Fruit fly (Drosophila melanogaster) whole organism, adult: Measurements from ENCODE around the gene Pstk.
A peak's percentile ranks its signal among the peaks of the same experiment; 100 is the strongest.

Experiments
- CG11617 ChIP-seq: fragments of 200-800 bp; sonication (Bioruptor generic); optimal IDR thresholded peaks from 2 replicates; lab custom pipeline; 2017; ENCODE audit warnings: mild to moderate bottlenecking, missing biosample characterization, missing genetic modification reagents, missing genetic modification characterization
- CG12768 ChIP-seq: fragments of 200-800 bp; sonication (Bioruptor generic); optimal IDR thresholded peaks from 2 replicates; lab custom pipeline; 2017; ENCODE audit warnings: missing biosample characterization, missing genetic modification characterization, mild to moderate bottlenecking, moderate library complexity, missing genetic modification reagents
- CG7045 ChIP-seq: fragments of 200-800 bp; sonication (Bioruptor generic); optimal IDR thresholded peaks from 2 replicates; lab custom pipeline; 2017; ENCODE audit warnings: missing biosample characterization, mild to moderate bottlenecking, missing genetic modification characterization
- CG7101 ChIP-seq: fragments of 200-800 bp; sonication (Bioruptor generic); optimal IDR thresholded peaks from 2 replicates; lab custom pipeline; 2018; ENCODE audit warnings: missing biosample characterization, mild to moderate bottlenecking, missing genetic modification characterization, moderate library complexity
- Clk ChIP-seq: fragments of 200-800 bp; sonication (Bioruptor generic); optimal IDR thresholded peaks from 2 replicates; lab custom pipeline; 2017; ENCODE audit warnings: missing biosample characterization, missing genetic modification characterization
- Crg-1 ChIP-seq: fragments of 200-800 bp; sonication (Bioruptor generic); optimal IDR thresholded peaks from 2 replicates; lab custom pipeline; 2016; ENCODE audit warnings: missing biosample characterization, missing genetic modification characterization
- Hr96 ChIP-seq: fragments of 200-800 bp; sonication (Bioruptor generic); optimal IDR thresholded peaks from 2 replicates; lab custom pipeline; 2016; ENCODE audit warnings: missing biosample characterization, missing genetic modification characterization
- Mnt ChIP-seq: fragments of 200-800 bp; sonication (Bioruptor generic); optimal IDR thresholded peaks from 2 replicates; lab custom pipeline; 2016; ENCODE audit warnings: missing biosample characterization, mild to moderate bottlenecking, missing genetic modification characterization
- cic ChIP-seq: fragments of 200-800 bp; sonication (Bioruptor generic); optimal IDR thresholded peaks from 2 replicates; lab custom pipeline; 2017; ENCODE audit warnings: missing biosample characterization, mild to moderate bottlenecking, missing genetic modification characterization, moderate library complexity
- kay ChIP-seq: fragments of 200-800 bp; sonication (Bioruptor generic); peaks from one replicate; lab custom pipeline; 2016; ENCODE audit warnings: missing biosample characterization, missing genetic modification characterization, borderline replicate concordance
- ovo ChIP-seq: fragments of 200-800 bp; sonication (Bioruptor generic); optimal IDR thresholded peaks from 2 replicates; lab custom pipeline; 2016; ENCODE audit warnings: missing biosample characterization, missing genetic modification characterization
- pad ChIP-seq: fragments of 200-800 bp; sonication (Bioruptor generic); optimal IDR thresholded peaks from 3 replicates; lab custom pipeline; 2017; ENCODE audit warnings: missing biosample characterization, missing genetic modification characterization, mild to moderate bottlenecking, moderate library complexity, missing genetic modification reagents
- tj ChIP-seq: fragments of 200-800 bp; sonication (Bioruptor generic); optimal IDR thresholded peaks from 3 replicates; lab custom pipeline; 2017; ENCODE audit warnings: missing biosample characterization, mild to moderate bottlenecking, missing genetic modification characterization, moderate library complexity
- toe ChIP-seq: fragments of 200-800 bp; sonication (Bioruptor generic); optimal IDR thresholded peaks from 2 replicates; lab custom pipeline; 2016; ENCODE audit warnings: missing biosample characterization, missing genetic modification characterization

- TF ChIP-seq Clk (GFP tag; lab: Kevin White, UChicago) (no peak), toe (peak; percentile 2), CG11617 (peak; percentile 24), kay (GFP tag; lab: Kevin White, UChicago) (no peak), ovo (GFP tag; lab: Kevin White, UChicago) (no peak), cic (GFP tag; lab: Kevin White, UChicago) (peak; percentile 99), Mnt (peak; percentile 72), tj (peak; percentile 48), Hr96 (peak; percentile 43), CG12768 (peak; percentile 28), pad (GFP tag; lab: Kevin White, UChicago) (no peak), CG7045 (GFP tag; lab: Kevin White, UChicago) (no peak), CG7101 (tag; lab: Kevin White, UChicago) (peak; percentile 31), Crg-1 (GFP tag; lab: Kevin White, UChicago) (no peak)
Observed at dm6 chrX:19665684-19666141, 47.4 kb upstream of the Pstk start.
